Fruit fly (Drosophila melanogaster): Measurements from ENCODE around the gene Cad99C.

Gene Cad99C

dm6 chr3R:29868676-29869349 is 27.4 kb downstream of the Cad99C start, which contains the start of gene Zip99C:
Gene Zip99C (minus strand): TSS chr3R:29868895.
- TF ChIP-seq CTCF (optimal IDR thresholded peaks at IDR 0.05): peak; percentile 22 to 47
- no peak for TF ChIP-seq CG8478 (optimal IDR thresholded peaks at IDR 0.05)

dm6 chr3R:29869350-29869688 is 27.9 kb downstream of the Cad99C start, which contains the start of gene CG34133:
Gene CG34133 (plus strand): TSS chr3R:29869365.
- TF ChIP-seq CTCF (optimal IDR thresholded peaks at IDR 0.05) (no peak), CG8478 (optimal IDR thresholded peaks at IDR 0.05) (no peak)

dm6 chr3R:29875830-29876229 is 34.4 kb downstream of the Cad99C start:
- no peak for TF ChIP-seq CTCF (optimal IDR thresholded peaks at IDR 0.05)
- no peak for TF ChIP-seq CG8478 (optimal IDR thresholded peaks at IDR 0.05)

dm6 chr3R:29876232-29876631 is 34.8 kb downstream of the Cad99C start:
- no peak for TF ChIP-seq CTCF (optimal IDR thresholded peaks at IDR 0.05)
- TF ChIP-seq CG8478 (optimal IDR thresholded peaks at IDR 0.05): no peak

- no peak for TF ChIP-seq CG8478 (optimal IDR thresholded peaks at IDR 0.05)
- peak in 1 of 2 experiments; percentile 16 for TF ChIP-seq CTCF (optimal IDR thresholded peaks at IDR 0.05)
These were observed 35.3 kb downstream of the Cad99C start, which contains the start of gene CG31038 for dm6 chr3R:29876733-29877193. Gene CG31038 (plus strand): TSS chr3R:29877059.

- no peak for TF ChIP-seq CTCF (optimal IDR thresholded peaks at IDR 0.05)
- TF ChIP-seq CG8478 (optimal IDR thresholded peaks at IDR 0.05): no peak
These were observed 38.8 kb downstream of the Cad99C start for dm6 chr3R:29880306-29880705.

- TF ChIP-seq CG8478 (optimal IDR thresholded peaks at IDR 0.05): no peak
These were observed 49.7 kb downstream of the Cad99C start for dm6 chr3R:29891183-29891582.

- no peak for TF ChIP-seq CTCF (optimal IDR thresholded peaks at IDR 0.05)
- no peak for TF ChIP-seq CG8478 (optimal IDR thresholded peaks at IDR 0.05)
These were observed 51.6 kb downstream of the Cad99C start for dm6 chr3R:29893030-29893429.

dm6 chr3R:29894393-29894792 is 52.9 kb downstream of the Cad99C start:
- TF ChIP-seq CG8478 (optimal IDR thresholded peaks at IDR 0.05) (no peak), CTCF (optimal IDR thresholded peaks at IDR 0.05) (no peak)

- TF ChIP-seq CG8478 (optimal IDR thresholded peaks at IDR 0.05): no peak
- TF ChIP-seq CTCF (optimal IDR thresholded peaks at IDR 0.05): no peak
These were observed 57.1 kb downstream of the Cad99C start for dm6 chr3R:29898588-29898987.

- TF ChIP-seq CG8478 (optimal IDR thresholded peaks at IDR 0.05): no peak
These were observed 58.2 kb downstream of the Cad99C start for dm6 chr3R:29899635-29900034.

dm6 chr3R:29903775-29904356 is 62.4 kb downstream of the Cad99C start, which contains the start of gene CG15517:
Gene CG15517 (minus strand): TSS chr3R:29903825.
- no peak for TF ChIP-seq CG8478 (optimal IDR thresholded peaks at IDR 0.05)
- peak; percentile 65 to 89 for TF ChIP-seq CTCF (optimal IDR thresholded peaks at IDR 0.05)
